Worm (Caenorhabditis elegans) whole organism, L2 larva: ENCODE data around the gene sec-61.B.

Experiments used
- C34F6.9 ChIP-seq: fragments of 150-350 bp; optimal IDR thresholded peaks from 2 replicates; lab custom pipeline; 2014; ENCODE audit warnings: missing biosample characterization, missing genetic modification characterization
- R02D3.7 ChIP-seq: fragments of 150-350 bp; optimal IDR thresholded peaks from 2 replicates; lab custom pipeline; 2014; ENCODE audit warnings: missing biosample characterization, missing genetic modification characterization
- Y55F3AM.14 ChIP-seq: fragments of 200-800 bp; sonication (Bioruptor generic); optimal IDR thresholded peaks from 2 replicates; lab custom pipeline; 2018; ENCODE audit warnings: mild to moderate bottlenecking, missing genetic modification characterization, missing compliant biosample characterization
- ZK546.5 ChIP-seq: sonication (generic microtip); optimal IDR thresholded peaks from 2 replicates; lab custom pipeline; 2017; ENCODE audit warnings: missing biosample characterization, missing genetic modification characterization
- alr-1 ChIP-seq: fragments of 150-350 bp; optimal IDR thresholded peaks from 2 replicates; lab custom pipeline; 2014; ENCODE audit warnings: missing biosample characterization, missing genetic modification characterization
- aly-2 ChIP-seq: fragments of 150-350 bp; optimal IDR thresholded peaks from 2 replicates; lab custom pipeline; 2014; ENCODE audit warnings: missing biosample characterization, missing genetic modification characterization
- ama-1 ChIP-seq: fragments of 150-350 bp; optimal IDR thresholded peaks from 2 replicates; lab custom pipeline; 2018; ENCODE audit warnings: inconsistent platforms
- blmp-1 ChIP-seq: sonication (generic microtip); optimal IDR thresholded peaks from 2 replicates; lab custom pipeline; 2017; ENCODE audit warnings: missing genetic modification characterization, mild to moderate bottlenecking, missing compliant biosample characterization, antibody characterized with exemption, moderate library complexity; ENCODE audit not compliant: insufficient read depth
- ceh-16 ChIP-seq: fragments of 150-350 bp; optimal IDR thresholded peaks from 2 replicates; lab custom pipeline; 2014; ENCODE audit warnings: missing biosample characterization, missing genetic modification characterization
- ceh-82 ChIP-seq: fragments of 150-350 bp; optimal IDR thresholded peaks from 2 replicates; lab custom pipeline; 2014; ENCODE audit warnings: missing biosample characterization, missing genetic modification characterization
- crh-2 ChIP-seq: sonication (generic microtip); optimal IDR thresholded peaks from 2 replicates; lab custom pipeline; 2017; ENCODE audit warnings: missing biosample characterization, missing genetic modification characterization
- dmd-4 ChIP-seq: sonication (generic microtip); optimal IDR thresholded peaks from 2 replicates; lab custom pipeline; 2017; ENCODE audit warnings: missing biosample characterization, missing genetic modification characterization
- egl-27 ChIP-seq: sonication (generic microtip); optimal IDR thresholded peaks from 3 replicates; lab custom pipeline; 2017; ENCODE audit warnings: missing biosample characterization, missing genetic modification reagents, missing genetic modification characterization
- elt-3 ChIP-seq: sonication (generic microtip); optimal IDR thresholded peaks from 2 replicates; lab custom pipeline; 2017; ENCODE audit warnings: missing biosample characterization, missing genetic modification characterization
- fos-1 ChIP-seq: fragments of 150-350 bp; optimal IDR thresholded peaks from 2 replicates; lab custom pipeline; 2014; ENCODE audit warnings: missing biosample characterization, missing genetic modification characterization
- gmeb-1 ChIP-seq: fragments of 150-350 bp; optimal IDR thresholded peaks from 2 replicates; lab custom pipeline; 2014; ENCODE audit warnings: missing biosample characterization, missing genetic modification characterization
- lin-11 ChIP-seq: fragments of 150-350 bp; sonication (generic microtip); optimal IDR thresholded peaks from 2 replicates; lab custom pipeline; 2014; ENCODE audit warnings: missing biosample characterization, missing genetic modification characterization, inconsistent platforms, mixed read lengths
- lin-13 ChIP-seq: fragments of 150-350 bp; optimal IDR thresholded peaks from 2 replicates; lab custom pipeline; 2014; ENCODE audit warnings: missing biosample characterization, missing genetic modification reagents, missing genetic modification characterization
- lsy-2 ChIP-seq, 2 experiments: fragments of 150-350 bp in 1 of 2; sonication (generic microtip) in 1 of 2; optimal IDR thresholded peaks; 2 replicates each; lab custom pipeline; 2014 to 2017; ENCODE audit warnings: missing biosample characterization in 2 of 2, missing genetic modification characterization in 2 of 2
- mab-5 ChIP-seq: fragments of 150-350 bp; optimal IDR thresholded peaks from 2 replicates; lab custom pipeline; 2014; ENCODE audit warnings: missing biosample characterization, missing genetic modification characterization
- mbf-1 ChIP-seq: sonication (generic microtip); optimal IDR thresholded peaks from 2 replicates; lab custom pipeline; 2017; ENCODE audit warnings: missing biosample characterization, missing genetic modification characterization
- mdl-1 ChIP-seq, 2 experiments: fragments of 150-350 bp in 1 of 2; sonication (generic microtip) in 1 of 2; optimal IDR thresholded peaks; 2 replicates each; lab custom pipeline; 2017; ENCODE audit warnings: missing biosample characterization in 2 of 2, missing genetic modification characterization in 2 of 2
- nhr-10 ChIP-seq: sonication (generic microtip); optimal IDR thresholded peaks from 2 replicates; lab custom pipeline; 2017; ENCODE audit warnings: missing biosample characterization, missing genetic modification characterization
- nhr-11 ChIP-seq: fragments of 150-350 bp; optimal IDR thresholded peaks from 2 replicates; lab custom pipeline; 2014; ENCODE audit warnings: missing biosample characterization, missing genetic modification characterization
- nhr-129 ChIP-seq: fragments of 150-350 bp; optimal IDR thresholded peaks from 2 replicates; lab custom pipeline; 2014; ENCODE audit warnings: missing biosample characterization, missing genetic modification characterization
- nhr-21 ChIP-seq: fragments of 150-350 bp; optimal IDR thresholded peaks from 2 replicates; lab custom pipeline; 2014; ENCODE audit warnings: missing biosample characterization, missing genetic modification characterization
- nhr-23 ChIP-seq: fragments of 150-350 bp; optimal IDR thresholded peaks from 2 replicates; lab custom pipeline; 2014; ENCODE audit warnings: missing biosample characterization, missing genetic modification reagents, missing genetic modification characterization
- nhr-25 ChIP-seq: fragments of 150-350 bp; sonication (generic microtip); optimal IDR thresholded peaks from 3 replicates; lab custom pipeline; 2014; ENCODE audit warnings: missing biosample characterization, missing genetic modification characterization
- nhr-6 ChIP-seq: fragments of 150-350 bp; optimal IDR thresholded peaks from 2 replicates; lab custom pipeline; 2014; ENCODE audit warnings: missing biosample characterization, missing genetic modification characterization
- peb-1 ChIP-seq: fragments of 150-350 bp; optimal IDR thresholded peaks from 2 replicates; lab custom pipeline; 2014; ENCODE audit warnings: missing biosample characterization, missing genetic modification characterization
- sem-4 ChIP-seq: fragments of 150-350 bp; optimal IDR thresholded peaks from 2 replicates; lab custom pipeline; 2014; ENCODE audit warnings: missing biosample characterization, missing genetic modification reagents, missing genetic modification characterization
- skn-1 ChIP-seq: sonication (generic microtip); optimal IDR thresholded peaks from 2 replicates; lab custom pipeline; 2017; ENCODE audit warnings: missing biosample characterization, missing genetic modification characterization
- sma-3 ChIP-seq: sonication (generic microtip); optimal IDR thresholded peaks from 2 replicates; lab custom pipeline; 2016; ENCODE audit warnings: missing genetic modification reagents, missing genetic modification characterization, missing compliant biosample characterization
- sma-9 ChIP-seq, 2 experiments: fragments of 150-350 bp in 1 of 2; sonication (generic microtip) in 1 of 2; optimal IDR thresholded peaks; 2 replicates each; lab custom pipeline; 2014 to 2016; ENCODE audit warnings: missing genetic modification characterization in 2 of 2, mild to moderate bottlenecking in 1 of 2, missing biosample characterization in 1 of 2, missing compliant biosample characterization in 1 of 2, missing genetic modification reagents in 1 of 2, moderate library complexity in 1 of 2
- unc-39 ChIP-seq: fragments of 150-350 bp; optimal IDR thresholded peaks from 2 replicates; lab custom pipeline; 2014; ENCODE audit warnings: missing biosample characterization, missing genetic modification characterization
- unc-62 ChIP-seq: fragments of 150-350 bp; optimal IDR thresholded peaks from 2 replicates; lab custom pipeline; 2014; ENCODE audit warnings: missing biosample characterization, missing genetic modification reagents, missing genetic modification characterization
- zag-1 ChIP-seq: fragments of 150-350 bp; optimal IDR thresholded peaks from 2 replicates; lab custom pipeline; 2014; ENCODE audit warnings: missing biosample characterization, missing genetic modification characterization
- ztf-11 ChIP-seq: sonication (generic microtip); optimal IDR thresholded peaks from 2 replicates; lab custom pipeline; 2017; ENCODE audit warnings: missing biosample characterization, missing genetic modification characterization

Gene sec-61.B

ce11 chrIV:2387970-2388705 is at the start of gene sec-61.B:
sec-61.B (minus strand) TSS chrIV:2388675.
- no peak for TF ChIP-seq alr-1 (tag; lab: Kevin White, UChicago)
- TF ChIP-seq sem-4 (tag; lab: Kevin White, UChicago): no peak
- no peak for TF ChIP-seq ztf-11 (tag; lab: Kevin White, UChicago)
- TF ChIP-seq ceh-82 (tag; lab: Kevin White, UChicago): no peak
- peak; percentile 26 for TF ChIP-seq lin-13 (GFP tag; lab: Kevin White, UChicago)
- TF ChIP-seq C34F6.9 (tag; lab: Kevin White, UChicago): no peak
- no peak for TF ChIP-seq nhr-11 (tag; lab: Kevin White, UChicago)
- TF ChIP-seq lsy-2 (tag; optimal IDR thresholded peaks at IDR 0.05; lab: Kevin White, UChicago): peak in 1 of 2 experiments; percentile 49
- no peak for TF ChIP-seq elt-3 (tag; lab: Kevin White, UChicago)
- no peak for TF ChIP-seq zag-1 (tag; lab: Kevin White, UChicago)
- TF ChIP-seq nhr-23: no peak
- peak; percentile 25 for TF ChIP-seq fos-1
- TF ChIP-seq R02D3.7 (tag; lab: Kevin White, UChicago): no peak
- TF ChIP-seq Y55F3AM.14 (GFP tag; lab: Kevin White, UChicago): peak; percentile 16
- no peak for TF ChIP-seq skn-1 (tag; lab: Kevin White, UChicago)
- no peak for TF ChIP-seq lin-11 (tag; lab: Kevin White, UChicago)
- peak; percentile 10 for TF ChIP-seq sma-3 (GFP tag; lab: Kevin White, UChicago)
- no peak for TF ChIP-seq nhr-6
- no peak for TF ChIP-seq unc-62 (GFP tag; lab: Kevin White, UChicago)
- no peak for TF ChIP-seq aly-2 (tag; lab: Kevin White, UChicago)
- TF ChIP-seq nhr-21 (tag; lab: Kevin White, UChicago): peak; percentile 36
- TF ChIP-seq peb-1 (tag; lab: Kevin White, UChicago): no peak
- no peak for TF ChIP-seq ama-1 (lab: Kevin White, UChicago)

DNA sequence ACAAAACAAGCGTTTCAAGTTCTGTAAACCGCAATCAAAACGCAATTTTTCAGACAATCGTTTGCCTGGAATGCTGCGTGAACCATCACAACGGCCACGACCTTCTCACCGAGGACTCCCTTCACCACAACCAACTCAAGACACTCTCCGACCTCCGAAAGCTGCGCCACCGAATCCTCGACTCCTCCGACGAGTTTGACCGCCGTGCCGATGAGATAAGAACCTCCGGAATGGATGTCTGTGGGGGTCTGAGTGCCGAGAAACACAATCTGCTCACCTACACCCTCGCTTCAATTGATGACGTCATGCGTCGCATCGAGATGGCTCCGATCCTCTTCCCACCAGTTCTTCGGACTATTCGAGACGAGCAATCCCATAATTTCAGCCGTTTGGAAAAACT is 45.9 kb upstream of the sec-61.B start:
- no peak for TF ChIP-seq aly-2 (tag; lab: Kevin White, UChicago)
- no peak for TF ChIP-seq nhr-11 (tag; lab: Kevin White, UChicago)
- no peak for TF ChIP-seq lin-13 (GFP tag; lab: Kevin White, UChicago)
- no peak for TF ChIP-seq egl-27 (tag; lab: Kevin White, UChicago)
- no peak for TF ChIP-seq unc-62 (GFP tag; lab: Kevin White, UChicago)
- no peak for TF ChIP-seq nhr-21 (tag; lab: Kevin White, UChicago)
- TF ChIP-seq nhr-25 (tag; lab: Kevin White, UChicago): no peak
- TF ChIP-seq ceh-16 (tag; lab: Kevin White, UChicago): no peak

ce11 chrIV:2432693-2433092 is 44.2 kb upstream of the sec-61.B start, which contains the start of gene C45G7.4:
C45G7.4 (plus strand) TSS chrIV:2432993.
- TF ChIP-seq ZK546.5: no peak
- TF ChIP-seq mbf-1 (tag; lab: Kevin White, UChicago): no peak
- no peak for TF ChIP-seq gmeb-1 (tag; lab: Kevin White, UChicago)
- no peak for TF ChIP-seq mdl-1 (tag; optimal IDR thresholded peaks at IDR 0.05; lab: Kevin White, UChicago)
- TF ChIP-seq crh-2 (tag; lab: Kevin White, UChicago): no peak
- no peak for TF ChIP-seq nhr-23
- no peak for TF ChIP-seq fos-1
- TF ChIP-seq nhr-129: no peak
- TF ChIP-seq lin-13 (GFP tag; lab: Kevin White, UChicago): no peak
- TF ChIP-seq nhr-6: no peak
- no peak for TF ChIP-seq lin-11 (tag; lab: Kevin White, UChicago)
- no peak for TF ChIP-seq alr-1 (tag; lab: Kevin White, UChicago)
- TF ChIP-seq sem-4 (tag; lab: Kevin White, UChicago): no peak
- TF ChIP-seq blmp-1 (tag; lab: Kevin White, UChicago): no peak
- no peak for TF ChIP-seq nhr-21 (tag; lab: Kevin White, UChicago)
- TF ChIP-seq sma-3 (GFP tag; lab: Kevin White, UChicago): no peak
- no peak for TF ChIP-seq egl-27 (tag; lab: Kevin White, UChicago)
- TF ChIP-seq C34F6.9 (tag; lab: Kevin White, UChicago): no peak
- no peak for TF ChIP-seq aly-2 (tag; lab: Kevin White, UChicago)

DNA sequence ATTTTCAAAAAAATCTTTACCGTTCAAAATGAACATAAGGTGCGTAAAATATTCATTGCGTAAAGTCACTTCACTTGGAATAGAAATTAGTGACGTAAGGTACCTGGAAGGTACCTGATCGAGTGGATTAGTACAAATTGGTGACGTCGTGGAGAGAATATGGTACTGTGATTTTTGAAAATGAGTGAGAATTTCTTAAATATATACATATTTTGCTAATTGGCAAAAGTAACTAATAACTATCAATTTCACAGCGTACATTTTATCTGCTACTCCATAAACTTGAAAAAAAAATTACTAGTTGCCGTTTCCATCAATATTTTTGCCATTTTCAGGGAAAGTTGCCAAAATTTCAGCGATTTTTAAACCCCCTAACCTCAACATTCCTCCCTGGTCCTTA is 28.3 kb upstream of the sec-61.B start:
- TF ChIP-seq aly-2 (tag; lab: Kevin White, UChicago) (no peak), ztf-11 (tag; lab: Kevin White, UChicago) (no peak), mab-5 (no peak), nhr-10 (tag; lab: Kevin White, UChicago) (no peak), alr-1 (tag; lab: Kevin White, UChicago) (no peak), nhr-23 (no peak), unc-39 (no peak), sma-9 (GFP tag; optimal IDR thresholded peaks at IDR 0.05; lab: Kevin White, UChicago) (no peak), sma-9 (tag; optimal IDR thresholded peaks at IDR 0.05; lab: Kevin White, UChicago) (no peak), ceh-82 (tag; lab: Kevin White, UChicago) (no peak), peb-1 (tag; lab: Kevin White, UChicago) (no peak), sma-3 (GFP tag; lab: Kevin White, UChicago) (no peak), zag-1 (tag; lab: Kevin White, UChicago) (no peak), R02D3.7 (tag; lab: Kevin White, UChicago) (no peak), blmp-1 (tag; lab: Kevin White, UChicago) (no peak), dmd-4 (no peak), nhr-11 (tag; lab: Kevin White, UChicago) (no peak), ceh-16 (tag; lab: Kevin White, UChicago) (no peak)
